Fruit fly (Drosophila melanogaster) whole organism, wandering third instar larva: ENCODE measurements around the gene Samuel.
A peak's percentile ranks its signal among the peaks of the same experiment; 100 is the strongest.

Experiments used
- Abd-B ChIP-seq: fragments of >200 bp; optimal IDR thresholded peaks from 2 replicates; lab custom pipeline; 2017; ENCODE audit warnings: missing biosample characterization, missing genetic modification characterization
- CG32264 ChIP-seq: fragments of 200-800 bp; sonication (Bioruptor generic); optimal IDR thresholded peaks from 2 replicates; lab custom pipeline; 2016; ENCODE audit warnings: missing biosample characterization, missing genetic modification characterization
- CG9705 ChIP-seq: fragments of 200-800 bp; sonication (Bioruptor generic); optimal IDR thresholded peaks from 2 replicates; lab custom pipeline; 2018; ENCODE audit warnings: missing biosample characterization, mild to moderate bottlenecking, missing genetic modification characterization
- CrebA ChIP-seq: fragments of 200-800 bp; sonication (Bioruptor generic); optimal IDR thresholded peaks from 2 replicates; lab custom pipeline; 2016; ENCODE audit warnings: missing biosample characterization, mild to moderate bottlenecking, missing genetic modification characterization, borderline replicate concordance
- Dfd ChIP-seq: fragments of >200 bp; optimal IDR thresholded peaks from 2 replicates; lab custom pipeline; 2017; ENCODE audit warnings: missing biosample characterization, missing genetic modification characterization
- Dif ChIP-seq: fragments of 200-275, 200-300 bp; sonication (Bioruptor generic); optimal IDR thresholded peaks from 2 replicates; lab custom pipeline; 2018; ENCODE audit warnings: missing biosample characterization, missing genetic modification characterization; ENCODE audit not compliant: partially characterized antibody
- GATAd ChIP-seq: sonication (Bioruptor generic); optimal IDR thresholded peaks from 2 replicates; lab custom pipeline; 2016; ENCODE audit warnings: missing biosample characterization, missing genetic modification characterization
- HLH106 ChIP-seq: fragments of 200-800 bp; optimal IDR thresholded peaks from 3 replicates; lab custom pipeline; 2019; ENCODE audit warnings: missing biosample characterization, mild to moderate bottlenecking, missing genetic modification characterization, moderate library complexity
- Hnf4 ChIP-seq: fragments of 200-800 bp; sonication (Bioruptor generic); optimal IDR thresholded peaks from 2 replicates; lab custom pipeline; 2016; ENCODE audit warnings: missing biosample characterization, mild to moderate bottlenecking, missing genetic modification characterization
- Hr78 ChIP-seq: fragments of >200 bp; optimal IDR thresholded peaks from 2 replicates; lab custom pipeline; 2017; ENCODE audit warnings: missing biosample characterization, missing genetic modification characterization
- Hr83 ChIP-seq: fragments of 200-300 bp; sonication (Bioruptor generic); optimal IDR thresholded peaks from 2 replicates; lab custom pipeline; 2016; ENCODE audit warnings: missing biosample characterization, mild to moderate bottlenecking, missing genetic modification characterization, moderate library complexity; ENCODE audit not compliant: poor library complexity, severe bottlenecking
- Jra ChIP-seq: sonication (Bioruptor generic); optimal IDR thresholded peaks from 2 replicates; lab custom pipeline; 2016; ENCODE audit warnings: missing biosample characterization, missing genetic modification characterization
- Mio ChIP-seq: sonication (Bioruptor generic); optimal IDR thresholded peaks from 2 replicates; lab custom pipeline; 2016; ENCODE audit warnings: missing biosample characterization, missing genetic modification characterization
- Myc ChIP-seq: fragments of >200 bp; optimal IDR thresholded peaks from 2 replicates; lab custom pipeline; 2017
- N ChIP-seq: fragments of >200 bp; optimal IDR thresholded peaks from 2 replicates; lab custom pipeline; 2018; ENCODE audit warnings: missing biosample characterization, missing external identifiers, missing genetic modification characterization
- OdsH ChIP-seq: fragments of 200-800 bp; sonication (Bioruptor generic); optimal IDR thresholded peaks from 2 replicates; lab custom pipeline; 2016; ENCODE audit warnings: missing biosample characterization, mild to moderate bottlenecking, missing genetic modification characterization
- Rel ChIP-seq, 2 experiments: fragments of 200-800 bp; sonication (Bioruptor generic) in 1 of 2; optimal IDR thresholded peaks; 2 replicates in 1 of 2; 3 replicates in 1 of 2; lab custom pipeline; 2016 to 2019; ENCODE audit warnings: mild to moderate bottlenecking in 2 of 2, missing biosample characterization in 2 of 2, missing genetic modification characterization in 2 of 2, moderate library complexity in 1 of 2
- Sp1 ChIP-seq: fragments of 200-800 bp; sonication (Bioruptor generic); optimal IDR thresholded peaks from 3 replicates; lab custom pipeline; 2019; ENCODE audit warnings: missing biosample characterization, mild to moderate bottlenecking, missing genetic modification characterization, moderate library complexity
- Vsx2 ChIP-seq: fragments of 200-300, 225-300 bp; sonication (Bioruptor generic); optimal IDR thresholded peaks from 2 replicates; lab custom pipeline; 2018; ENCODE audit warnings: missing biosample characterization, missing genetic modification characterization; ENCODE audit not compliant: partially characterized antibody
- br ChIP-seq: fragments of 200-800 bp; sonication (Bioruptor generic); optimal IDR thresholded peaks from 2 replicates; lab custom pipeline; 2016; ENCODE audit warnings: missing biosample characterization, missing genetic modification characterization
- brk ChIP-seq: fragments of 200-800 bp; sonication (Bioruptor generic); optimal IDR thresholded peaks from 2 replicates; lab custom pipeline; 2016; ENCODE audit warnings: missing biosample characterization, mild to moderate bottlenecking, missing genetic modification characterization
- dl ChIP-seq, 2 experiments: fragments of 175-275, 200-275 bp in 1 of 2; fragments of 200-275 bp in 1 of 2; sonication (Bioruptor generic); optimal IDR thresholded peaks; lab custom pipeline; 2018; ENCODE audit warnings: mild to moderate bottlenecking in 2 of 2, missing biosample characterization in 2 of 2, missing genetic modification characterization in 2 of 2, moderate library complexity in 2 of 2; ENCODE audit not compliant: partially characterized antibody in 2 of 2, insufficient read depth in 1 of 2
- dmrt93B ChIP-seq: fragments of 200-800 bp; sonication (Bioruptor generic); optimal IDR thresholded peaks from 2 replicates; lab custom pipeline; 2018; ENCODE audit warnings: missing biosample characterization, mild to moderate bottlenecking, missing genetic modification characterization
- dsf ChIP-seq: sonication (Bioruptor generic); optimal IDR thresholded peaks from 2 replicates; lab custom pipeline; 2016; ENCODE audit warnings: missing biosample characterization, missing genetic modification characterization, borderline replicate concordance
- ey ChIP-seq: fragments of 200-800 bp; sonication (Bioruptor generic); optimal IDR thresholded peaks from 2 replicates; lab custom pipeline; 2016; ENCODE audit warnings: missing biosample characterization, missing genetic modification characterization
- foxo ChIP-seq, 2 experiments: fragments of 200-800 bp; sonication (Bioruptor generic); optimal IDR thresholded peaks; 2 replicates in 1 of 2; 3 replicates in 1 of 2; lab custom pipeline; 2016 to 2017; ENCODE audit warnings: missing biosample characterization in 2 of 2, missing genetic modification characterization in 2 of 2
- fru ChIP-seq: fragments of 200-800 bp; sonication (Bioruptor generic); optimal IDR thresholded peaks from 3 replicates; lab custom pipeline; 2016; ENCODE audit warnings: missing biosample characterization, mild to moderate bottlenecking, missing genetic modification characterization
- h ChIP-seq: fragments of 200-800 bp; sonication (Bioruptor generic); optimal IDR thresholded peaks from 3 replicates; lab custom pipeline; 2016; ENCODE audit warnings: missing biosample characterization, mild to moderate bottlenecking, missing genetic modification characterization
- jim ChIP-seq: fragments of 175-275, 200-325 bp; sonication (Bioruptor generic); optimal IDR thresholded peaks from 2 replicates; lab custom pipeline; 2016; ENCODE audit warnings: missing biosample characterization, mild to moderate bottlenecking, missing genetic modification characterization
- lola ChIP-seq: fragments of >200 bp; optimal IDR thresholded peaks from 2 replicates; lab custom pipeline; 2017; ENCODE audit warnings: missing biosample characterization, missing genetic modification characterization
- pan ChIP-seq: fragments of >200 bp; optimal IDR thresholded peaks from 2 replicates; lab custom pipeline; 2017
- psq ChIP-seq: fragments of 200-800 bp; sonication (Bioruptor generic); optimal IDR thresholded peaks from 3 replicates; lab custom pipeline; 2017; ENCODE audit warnings: missing biosample characterization, mild to moderate bottlenecking, missing genetic modification characterization, moderate library complexity
- rgr ChIP-seq: fragments of 200-800 bp; sonication (Bioruptor generic); optimal IDR thresholded peaks from 3 replicates; lab custom pipeline; 2016; ENCODE audit warnings: missing biosample characterization, mild to moderate bottlenecking, missing genetic modification characterization
- sage ChIP-seq: fragments of 200-800 bp; sonication (Bioruptor generic); optimal IDR thresholded peaks from 2 replicates; lab custom pipeline; 2016; ENCODE audit warnings: missing biosample characterization, mild to moderate bottlenecking, missing genetic modification characterization
- sv ChIP-seq: fragments of 200-800 bp; sonication (Bioruptor generic); optimal IDR thresholded peaks from 3 replicates; lab custom pipeline; 2016; ENCODE audit warnings: missing biosample characterization, missing genetic modification characterization
- tai ChIP-seq: sonication (Bioruptor generic); optimal IDR thresholded peaks from 2 replicates; lab custom pipeline; 2016; ENCODE audit warnings: missing biosample characterization, missing genetic modification characterization
- usp ChIP-seq: fragments of >200 bp; optimal IDR thresholded peaks from 2 replicates; lab custom pipeline; 2017; ENCODE audit warnings: missing biosample characterization, missing genetic modification characterization
- woc ChIP-seq: sonication (Bioruptor generic); optimal IDR thresholded peaks from 2 replicates; lab custom pipeline; 2016; ENCODE audit warnings: missing biosample characterization, mild to moderate bottlenecking, missing genetic modification characterization

Gene Samuel

dm6 chr2L:11065106-11065878 is 1.5 kb downstream of the Samuel start:
- TF ChIP-seq Sp1 (GFP tag; lab: Kevin White, UChicago) (peak; percentile 82), rgr (GFP tag; lab: Kevin White, UChicago) (peak; percentile 79), sv (GFP tag; lab: Kevin White, UChicago) (no peak), dmrt93B (GFP tag; lab: Kevin White, UChicago) (peak; percentile 60), tai (no peak), usp (GFP tag; lab: Kevin White, UChicago) (no peak), Hnf4 (GFP tag; lab: Kevin White, UChicago) (peak; percentile 27), N (GFP tag; lab: Kevin White, UChicago) (no peak), fru (GFP tag; lab: Kevin White, UChicago) (peak; percentile 72), Mio (GFP tag; lab: Kevin White, UChicago) (no peak), Hr78 (no peak), HLH106 (peak; percentile 83), Dif (no peak), foxo (GFP tag; optimal IDR thresholded peaks at IDR 0.05; lab: Kevin White, UChicago) (peak in 1 of 2 experiments; percentile 79), Hr83 (GFP tag; lab: Kevin White, UChicago) (peak; percentile 32), dsf (GFP tag; lab: Kevin White, UChicago) (no peak), Myc (lab: Kevin White, UChicago) (no peak), CG32264 (GFP tag; lab: Kevin White, UChicago) (peak; percentile 20), GATAd (GFP tag; lab: Kevin White, UChicago) (no peak), ey (GFP tag; lab: Kevin White, UChicago) (peak; percentile 53), psq (GFP tag; lab: Kevin White, UChicago) (peak; percentile 76), lola (GFP tag; lab: Kevin White, UChicago) (no peak), dl (GFP tag; optimal IDR thresholded peaks at IDR 0.05; lab: Kevin White, UChicago; ENCODE audit: insufficient read depth in 1 of 2, partially characterized antibody in 2 of 2) (no peak), CrebA (GFP tag; lab: Kevin White, UChicago) (peak; percentile 12), Rel (GFP tag; optimal IDR thresholded peaks at IDR 0.05; lab: Kevin White, UChicago) (peak; percentile 47), Rel (tag; optimal IDR thresholded peaks at IDR 0.05; lab: Kevin White, UChicago) (peak; percentile 26), br (peak; percentile 79), OdsH (peak; percentile 73), Jra (GFP tag; lab: Kevin White, UChicago) (no peak), Abd-B (no peak), jim (GFP tag; lab: Kevin White, UChicago) (peak; percentile 34), Vsx2 (GFP tag; lab: Kevin White, UChicago) (no peak), CG9705 (peak; percentile 26), pan (lab: Kevin White, UChicago) (no peak), woc (GFP tag; lab: Kevin White, UChicago) (peak; percentile 46), Dfd (GFP tag; lab: Kevin White, UChicago) (no peak), sage (GFP tag; lab: Kevin White, UChicago) (peak; percentile 12), brk (GFP tag; lab: Kevin White, UChicago) (peak; percentile 50), h (GFP tag; lab: Kevin White, UChicago) (peak; percentile 80)

- TF ChIP-seq CrebA (GFP tag; lab: Kevin White, UChicago) (peak; percentile 54), Hr83 (GFP tag; lab: Kevin White, UChicago) (peak; percentile 44), h (GFP tag; lab: Kevin White, UChicago) (peak; percentile 38), Dfd (GFP tag; lab: Kevin White, UChicago) (no peak), dl (GFP tag; optimal IDR thresholded peaks at IDR 0.05; lab: Kevin White, UChicago; ENCODE audit: insufficient read depth in 1 of 2, partially characterized antibody in 2 of 2) (no peak), GATAd (GFP tag; lab: Kevin White, UChicago) (no peak), Hnf4 (GFP tag; lab: Kevin White, UChicago) (peak; percentile 49), Rel (GFP tag; optimal IDR thresholded peaks at IDR 0.05; lab: Kevin White, UChicago) (no peak), Rel (tag; optimal IDR thresholded peaks at IDR 0.05; lab: Kevin White, UChicago) (peak; percentile 26), Dif (peak; percentile 63), foxo (GFP tag; optimal IDR thresholded peaks at IDR 0.05; lab: Kevin White, UChicago) (no peak), woc (GFP tag; lab: Kevin White, UChicago) (no peak), Jra (GFP tag; lab: Kevin White, UChicago) (peak; percentile 10)
These were observed 5.6 kb downstream of the Samuel start for dm6 chr2L:11061155-11061554.
